Worm (Caenorhabditis elegans): ENCODE results near the gene ipla-7.
A peak's percentile ranks its signal among the peaks of the same experiment; 100 is the strongest.

ipla-7 gene

ce11 chrIV:10072527-10072926 lies 9.9 kb upstream of the ipla-7 start, which contains the start of gene W01B6.3:
TSS of gene W01B6.3 (minus strand) at chrIV:10072627.
- TF ChIP-seq ama-1 (optimal IDR thresholded peaks at IDR 0.05) (no peak), npax-4 (tag; optimal IDR thresholded peaks at IDR 0.05) (no peak), nhr-11 (tag; optimal IDR thresholded peaks at IDR 0.05) (no peak), ceh-2 (tag; optimal IDR thresholded peaks at IDR 0.05) (no peak), ceh-14 (tag; optimal IDR thresholded peaks at IDR 0.05) (no peak), che-1 (tag; optimal IDR thresholded peaks at IDR 0.05) (no peak), lim-6 (tag; optimal IDR thresholded peaks at IDR 0.05) (no peak), C38D4.7 (GFP tag; optimal IDR thresholded peaks at IDR 0.05) (no peak), hlh-30 (tag; optimal IDR thresholded peaks at IDR 0.05; ENCODE audit: insufficient read depth) (no peak), odd-2 (tag; optimal IDR thresholded peaks at IDR 0.05) (no peak), ttx-3 (tag; optimal IDR thresholded peaks at IDR 0.05) (no peak), pax-1 (tag; optimal IDR thresholded peaks at IDR 0.05) (no peak), unc-86 (tag; optimal IDR thresholded peaks at IDR 0.05) (no peak), fkh-10 (GFP tag; optimal IDR thresholded peaks at IDR 0.05) (no peak)

ce11 chrIV:10068266-10068665 lies 5.6 kb upstream of the ipla-7 start:
- no peak for TF ChIP-seq unc-42 (tag; optimal IDR thresholded peaks at IDR 0.05)
- TF ChIP-seq nfya-1 (tag; optimal IDR thresholded peaks at IDR 0.05), result no peak
- TF ChIP-seq ahr-1 (tag; optimal IDR thresholded peaks at IDR 0.05), result no peak
- no peak for TF ChIP-seq C08G9.2 (tag; optimal IDR thresholded peaks at IDR 0.05)
- TF ChIP-seq dve-1 (tag; optimal IDR thresholded peaks at IDR 0.05), result no peak
- TF ChIP-seq K02D7.2 (tag; optimal IDR thresholded peaks at IDR 0.05), result no peak
- no peak for TF ChIP-seq gmeb-2 (tag; optimal IDR thresholded peaks at IDR 0.05)
- no peak for TF ChIP-seq K09A11.1 (tag; optimal IDR thresholded peaks at IDR 0.05; ENCODE audit: insufficient read depth)
- TF ChIP-seq unc-55 (GFP tag; optimal IDR thresholded peaks at IDR 0.05), result no peak
- no peak for TF ChIP-seq pax-1 (tag; optimal IDR thresholded peaks at IDR 0.05)
- no peak for TF ChIP-seq ceh-14 (tag; optimal IDR thresholded peaks at IDR 0.05)
- TF ChIP-seq madf-2 (tag; optimal IDR thresholded peaks at IDR 0.05), result no peak
- TF ChIP-seq elt-2 (tag; optimal IDR thresholded peaks at IDR 0.05), result no peak
- no peak for TF ChIP-seq hlh-6 (tag; optimal IDR thresholded peaks at IDR 0.05)
- no peak for TF ChIP-seq pat-9 (tag; optimal IDR thresholded peaks at IDR 0.05)
- no peak for TF ChIP-seq nhr-11 (tag; optimal IDR thresholded peaks at IDR 0.05)

ce11 chrIV:10067541-10067940 lies 4.9 kb upstream of the ipla-7 start, which contains the start of gene cwn-2:
TSS of gene cwn-2 (plus strand) at chrIV:10067816.
- peak; percentile 11 for TF ChIP-seq unc-42 (tag; optimal IDR thresholded peaks at IDR 0.05)
- TF ChIP-seq sdc-2 (tag; optimal IDR thresholded peaks at IDR 0.05), result no peak

- TF ChIP-seq pros-1 (tag; optimal IDR thresholded peaks at IDR 0.05) (no peak), elt-2 (tag; optimal IDR thresholded peaks at IDR 0.05) (peak; percentile 54), hlh-15 (tag; optimal IDR thresholded peaks at IDR 0.05) (no peak), ama-1 (optimal IDR thresholded peaks at IDR 0.05) (no peak), rnt-1 (tag; optimal IDR thresholded peaks at IDR 0.05) (no peak), pax-1 (tag; optimal IDR thresholded peaks at IDR 0.05) (peak; percentile 38), che-1 (tag; optimal IDR thresholded peaks at IDR 0.05) (no peak)
These were observed 3.8 kb upstream of the ipla-7 start for ce11 chrIV:10066456-10066855.

ce11 chrIV:10065159-10065558 lies 2.5 kb upstream of the ipla-7 start:
- peak; percentile 99 for TF ChIP-seq unc-55 (GFP tag; optimal IDR thresholded peaks at IDR 0.05)
- TF ChIP-seq sox-4 (tag; optimal IDR thresholded peaks at IDR 0.05), result no peak

- TF ChIP-seq ceh-19 (GFP tag; optimal IDR thresholded peaks at IDR 0.05) (no peak), sdc-2 (tag; optimal IDR thresholded peaks at IDR 0.05) (no peak), pha-4 (tag; optimal IDR thresholded peaks at IDR 0.05) (no peak), elt-4 (tag; optimal IDR thresholded peaks at IDR 0.05) (no peak), dve-1 (tag; optimal IDR thresholded peaks at IDR 0.05) (no peak), mec-3 (tag; optimal IDR thresholded peaks at IDR 0.05; ENCODE audit: borderline replicate concordance) (no peak), tbx-7 (tag; optimal IDR thresholded peaks at IDR 0.05) (no peak), K09A11.1 (tag; optimal IDR thresholded peaks at IDR 0.05; ENCODE audit: insufficient read depth) (no peak), pha-2 (tag; optimal IDR thresholded peaks at IDR 0.05) (no peak), pax-1 (tag; optimal IDR thresholded peaks at IDR 0.05) (no peak), sox-2 (GFP tag; IDR thresholded peaks at IDR 0.05) (no peak), hlh-8 (tag; optimal IDR thresholded peaks at IDR 0.05) (no peak), pqm-1 (tag; optimal IDR thresholded peaks at IDR 0.05) (no peak), ceh-14 (tag; optimal IDR thresholded peaks at IDR 0.05) (no peak), lim-6 (tag; optimal IDR thresholded peaks at IDR 0.05) (no peak)
These were observed 1.3 kb upstream of the ipla-7 start for ce11 chrIV:10063941-10064340.

All from whole organism, late embryonic.